Worm (Caenorhabditis elegans) whole organism, L1 larva: ENCODE results near the gene nhr-97.

ENCODE experiments used
- C04F5.9 ChIP-seq: sonication (generic microtip); optimal IDR thresholded peaks from 2 replicates; lab custom pipeline; 2016; ENCODE audit warnings: missing genetic modification characterization, missing compliant biosample characterization
- C16A3.4 ChIP-seq: fragments of 150-350 bp; optimal IDR thresholded peaks from 2 replicates; lab custom pipeline; 2014; ENCODE audit warnings: missing biosample characterization, missing genetic modification characterization
- blmp-1 ChIP-seq: fragments of 150-350 bp; optimal IDR thresholded peaks from 2 replicates; lab custom pipeline; 2014; ENCODE audit warnings: missing biosample characterization, missing genetic modification characterization
- ceh-63 ChIP-seq: fragments of 200-800 bp; sonication (Bioruptor generic); optimal IDR thresholded peaks from 2 replicates; lab custom pipeline; 2018; ENCODE audit warnings: mild to moderate bottlenecking, missing genetic modification characterization, missing compliant biosample characterization
- ceh-8 ChIP-seq: fragments of 200-800 bp; sonication (Bioruptor generic); optimal IDR thresholded peaks from 2 replicates; lab custom pipeline; 2018; ENCODE audit warnings: mild to moderate bottlenecking, missing genetic modification characterization, moderate library complexity, missing compliant biosample characterization
- ceh-90 ChIP-seq: sonication (generic microtip); optimal IDR thresholded peaks from 2 replicates; lab custom pipeline; 2016; ENCODE audit warnings: missing genetic modification characterization, missing compliant biosample characterization
- ces-1 ChIP-seq: fragments of 150-350 bp; optimal IDR thresholded peaks from 2 replicates; lab custom pipeline; 2014; ENCODE audit warnings: missing biosample characterization, missing genetic modification reagents, missing genetic modification characterization
- dpl-1 ChIP-seq, 3 experiments: fragments of 150-350 bp in 2 of 3; sonication (generic microtip) in 1 of 3; optimal IDR thresholded peaks; 2 replicates each; lab custom pipeline; 2014 to 2017; ENCODE audit warnings: missing biosample characterization in 3 of 3, missing genetic modification characterization in 3 of 3, missing genetic modification reagents in 3 of 3
- dsc-1 ChIP-seq: sonication (generic microtip); optimal IDR thresholded peaks from 2 replicates; lab custom pipeline; 2016; ENCODE audit warnings: mild to moderate bottlenecking, missing genetic modification characterization, missing compliant biosample characterization
- egl-13 ChIP-seq: sonication (generic microtip); optimal IDR thresholded peaks from 2 replicates; lab custom pipeline; 2016; ENCODE audit warnings: missing genotype, missing genetic modification reagents, missing genetic modification characterization, missing compliant biosample characterization
- elt-3 ChIP-seq, 6 experiments: fragments of 150-350 bp in 1 of 6; sonication (generic microtip); optimal IDR thresholded peaks; 2 replicates each; lab custom pipeline; 2017 to 2018; ENCODE audit warnings: missing biosample characterization in 6 of 6, missing genetic modification characterization in 6 of 6, inconsistent platforms in 1 of 6
- fkh-4 ChIP-seq: sonication (generic microtip); optimal IDR thresholded peaks from 2 replicates; lab custom pipeline; 2016; ENCODE audit warnings: missing compliant biosample characterization, missing genetic modification characterization, borderline replicate concordance
- fkh-8 ChIP-seq: sonication (generic microtip); optimal IDR thresholded peaks from 2 replicates; lab custom pipeline; 2016; ENCODE audit warnings: mild to moderate bottlenecking, missing genetic modification characterization, missing compliant biosample characterization
- fos-1 ChIP-seq: fragments of 150-350 bp; optimal IDR thresholded peaks from 2 replicates; lab custom pipeline; 2014; ENCODE audit warnings: missing biosample characterization, missing genetic modification characterization
- grh-1 ChIP-seq: fragments of 200-800 bp; sonication (Bioruptor generic); IDR thresholded peaks from 2 replicates; pipeline ENCODE4 v1.3.6; 2022; ENCODE audit warnings: missing genetic modification reagents, missing genetic modification characterization, missing compliant biosample characterization
- hlh-17 ChIP-seq: fragments of 200-800 bp; sonication (Bioruptor generic); optimal IDR thresholded peaks from 2 replicates; lab custom pipeline; 2018; ENCODE audit warnings: missing genetic modification characterization, mild to moderate bottlenecking, missing compliant biosample characterization, moderate library complexity, borderline replicate concordance
- hlh-4 ChIP-seq: sonication (generic microtip); optimal IDR thresholded peaks from 2 replicates; lab custom pipeline; 2016; ENCODE audit warnings: mild to moderate bottlenecking, missing genetic modification characterization, missing compliant biosample characterization
- irx-1 ChIP-seq: sonication (generic microtip); optimal IDR thresholded peaks from 2 replicates; lab custom pipeline; 2016; ENCODE audit warnings: missing genetic modification characterization, missing compliant biosample characterization
- isw-1 ChIP-seq: fragments of 200-800 bp; sonication (Bioruptor generic); IDR thresholded peaks from 2 replicates; pipeline ENCODE4 v1.3.6; 2022; ENCODE audit warnings: missing genetic modification characterization, missing compliant biosample characterization
- jun-1 ChIP-seq: fragments of 150-350 bp; optimal IDR thresholded peaks from 2 replicates; lab custom pipeline; 2014; ENCODE audit warnings: missing biosample characterization, missing genetic modification reagents, missing genetic modification characterization
- lin-15B ChIP-seq: fragments of 150-350 bp; sonication (generic microtip); optimal IDR thresholded peaks from 3 replicates; lab custom pipeline; 2014; ENCODE audit warnings: missing biosample characterization, missing genetic modification characterization
- lin-35 ChIP-seq, 2 experiments: fragments of 150-350 bp; optimal IDR thresholded peaks; 2 replicates each; lab custom pipeline; 2014; ENCODE audit warnings: missing biosample characterization in 2 of 2, missing genetic modification characterization in 2 of 2, missing genetic modification reagents in 2 of 2
- lir-3 ChIP-seq: sonication (generic microtip); optimal IDR thresholded peaks from 2 replicates; lab custom pipeline; 2016; ENCODE audit warnings: mild to moderate bottlenecking, missing genetic modification characterization, moderate library complexity, missing compliant biosample characterization; ENCODE audit not compliant: poor library complexity
- lsy-2 ChIP-seq, 2 experiments: fragments of 150-350 bp; optimal IDR thresholded peaks; 2 replicates each; lab custom pipeline; 2014; ENCODE audit warnings: missing biosample characterization in 2 of 2, missing genetic modification characterization in 2 of 2
- mdl-1 ChIP-seq, 2 experiments: fragments of 150-350 bp; optimal IDR thresholded peaks; 2 replicates each; lab custom pipeline; 2014 to 2017; ENCODE audit warnings: missing biosample characterization in 2 of 2, missing genetic modification characterization in 2 of 2, inconsistent platforms in 1 of 2
- mep-1 ChIP-seq: fragments of 150-350 bp; optimal IDR thresholded peaks from 2 replicates; lab custom pipeline; 2014; ENCODE audit warnings: missing biosample characterization, missing genetic modification characterization
- nhr-11 ChIP-seq: fragments of 150-350 bp; optimal IDR thresholded peaks from 2 replicates; lab custom pipeline; 2014; ENCODE audit warnings: missing biosample characterization, missing genetic modification characterization
- nhr-12 ChIP-seq: sonication (generic microtip); optimal IDR thresholded peaks from 2 replicates; lab custom pipeline; 2017; ENCODE audit warnings: missing biosample characterization, missing genetic modification characterization
- nhr-19 ChIP-seq: fragments of 200-800 bp; sonication (Bioruptor generic); conservative IDR thresholded peaks from 2 replicates; pipeline ENCODE4 v1.3.6; 2022; ENCODE audit warnings: missing genetic modification characterization, missing compliant biosample characterization
- nhr-20 ChIP-seq: sonication (generic microtip); optimal IDR thresholded peaks from 2 replicates; lab custom pipeline; 2016; ENCODE audit warnings: mild to moderate bottlenecking, missing genetic modification characterization, missing compliant biosample characterization
- nhr-47 ChIP-seq: sonication (generic microtip); optimal IDR thresholded peaks from 2 replicates; lab custom pipeline; 2016; ENCODE audit warnings: mild to moderate bottlenecking, missing genetic modification characterization, moderate library complexity, missing compliant biosample characterization
- nhr-71 ChIP-seq: sonication (generic microtip); optimal IDR thresholded peaks from 2 replicates; lab custom pipeline; 2016; ENCODE audit warnings: mild to moderate bottlenecking, missing genetic modification characterization, moderate library complexity, missing compliant biosample characterization
- nhr-77 ChIP-seq: fragments of 150-350 bp; optimal IDR thresholded peaks from 2 replicates; lab custom pipeline; 2014; ENCODE audit warnings: missing biosample characterization, missing genetic modification characterization
- nhr-84 ChIP-seq: sonication (generic microtip); optimal IDR thresholded peaks from 2 replicates; lab custom pipeline; 2017; ENCODE audit warnings: missing biosample characterization, missing genetic modification characterization
- nhr-85 ChIP-seq: sonication (generic microtip); peaks from one replicate; lab custom pipeline; 2016; ENCODE audit warnings: missing genetic modification characterization, inconsistent platforms, missing compliant biosample characterization
- nhr-90 ChIP-seq: sonication (generic microtip); optimal IDR thresholded peaks from 2 replicates; lab custom pipeline; 2016; ENCODE audit warnings: mild to moderate bottlenecking, missing genetic modification characterization, missing compliant biosample characterization; ENCODE audit not compliant: poor library complexity
- pag-3 ChIP-seq: sonication (generic microtip); optimal IDR thresholded peaks from 2 replicates; lab custom pipeline; 2017; ENCODE audit warnings: missing genetic modification characterization, mild to moderate bottlenecking, missing compliant biosample characterization, antibody characterized with exemption, borderline replicate concordance; ENCODE audit not compliant: insufficient read depth
- pax-3 ChIP-seq: fragments of 200-800 bp; sonication (Bioruptor generic); optimal IDR thresholded peaks from 2 replicates; lab custom pipeline; 2018; ENCODE audit warnings: mild to moderate bottlenecking, missing genetic modification characterization, moderate library complexity, missing compliant biosample characterization
- skn-1 ChIP-seq: fragments of 150-350 bp; optimal IDR thresholded peaks from 2 replicates; lab custom pipeline; 2014; ENCODE audit warnings: missing biosample characterization, missing genetic modification characterization
- snu-23 ChIP-seq: sonication (generic microtip); optimal IDR thresholded peaks from 2 replicates; lab custom pipeline; 2016; ENCODE audit warnings: missing genetic modification characterization, missing compliant biosample characterization
- sptf-1 ChIP-seq: fragments of 150-350 bp; optimal IDR thresholded peaks from 2 replicates; lab custom pipeline; 2014; ENCODE audit warnings: missing biosample characterization, missing genetic modification characterization
- sup-37 ChIP-seq: fragments of 200-800 bp; sonication (Bioruptor generic); optimal IDR thresholded peaks from 2 replicates; lab custom pipeline; 2018; ENCODE audit warnings: mild to moderate bottlenecking, missing genetic modification characterization, missing compliant biosample characterization
- swsn-7 ChIP-seq: sonication (generic microtip); optimal IDR thresholded peaks from 2 replicates; lab custom pipeline; 2016; ENCODE audit warnings: missing genetic modification characterization, missing compliant biosample characterization
- tbx-2 ChIP-seq: sonication (generic microtip); optimal IDR thresholded peaks from 2 replicates; lab custom pipeline; 2016; ENCODE audit warnings: missing genetic modification characterization, missing compliant biosample characterization
- unc-130 ChIP-seq: fragments of 150-350 bp; optimal IDR thresholded peaks from 2 replicates; lab custom pipeline; 2017; ENCODE audit warnings: missing biosample characterization, missing genetic modification characterization, inconsistent platforms
- unc-86 ChIP-seq: sonication (generic microtip); optimal IDR thresholded peaks from 2 replicates; lab custom pipeline; 2016; ENCODE audit warnings: missing genetic modification characterization, missing compliant biosample characterization
- unc-98 ChIP-seq: fragments of 200-800 bp; sonication (Bioruptor generic); IDR thresholded peaks from 2 replicates; pipeline ENCODE4 v1.3.6; 2022; ENCODE audit warnings: missing genetic modification characterization, missing compliant biosample characterization
- ztf-4 ChIP-seq: fragments of 150-350 bp; optimal IDR thresholded peaks from 2 replicates; lab custom pipeline; 2014; ENCODE audit warnings: missing biosample characterization, missing genetic modification characterization

The nhr-97 gene

DNA sequence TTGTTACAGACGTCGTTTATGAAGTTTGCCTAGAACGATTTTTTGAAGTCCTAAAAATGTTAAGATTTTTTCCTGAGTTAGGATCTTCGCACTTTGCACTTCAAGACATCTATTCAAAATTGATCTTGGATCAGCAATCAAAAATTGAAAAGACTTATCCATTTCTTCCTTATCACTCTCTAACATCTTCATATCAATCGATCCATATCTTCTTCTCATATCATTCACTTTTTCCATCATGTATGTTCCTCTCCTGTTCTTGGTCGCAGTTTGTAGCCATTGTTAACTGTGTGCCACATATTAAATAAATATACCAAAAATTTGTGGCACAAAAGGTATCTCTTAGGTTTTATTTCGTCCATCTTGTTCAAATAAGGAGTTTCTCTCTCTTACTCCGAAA, 1.7 kb upstream of the nhr-97 start:
- no peak for TF ChIP-seq lin-35 (GFP tag; optimal IDR thresholded peaks at IDR 0.05; lab: Kevin White, UChicago)
- TF ChIP-seq unc-98 (GFP tag; lab: Robert Waterston, UW), result no peak
- TF ChIP-seq elt-3 (tag; optimal IDR thresholded peaks at IDR 0.05; lab: Kevin White, UChicago), result peak in 4 of 6 experiments; percentile 37 to 50 (median 44)
- no peak for TF ChIP-seq nhr-11
- peak; percentile 58 for TF ChIP-seq blmp-1 (tag; lab: Kevin White, UChicago)

DNA sequence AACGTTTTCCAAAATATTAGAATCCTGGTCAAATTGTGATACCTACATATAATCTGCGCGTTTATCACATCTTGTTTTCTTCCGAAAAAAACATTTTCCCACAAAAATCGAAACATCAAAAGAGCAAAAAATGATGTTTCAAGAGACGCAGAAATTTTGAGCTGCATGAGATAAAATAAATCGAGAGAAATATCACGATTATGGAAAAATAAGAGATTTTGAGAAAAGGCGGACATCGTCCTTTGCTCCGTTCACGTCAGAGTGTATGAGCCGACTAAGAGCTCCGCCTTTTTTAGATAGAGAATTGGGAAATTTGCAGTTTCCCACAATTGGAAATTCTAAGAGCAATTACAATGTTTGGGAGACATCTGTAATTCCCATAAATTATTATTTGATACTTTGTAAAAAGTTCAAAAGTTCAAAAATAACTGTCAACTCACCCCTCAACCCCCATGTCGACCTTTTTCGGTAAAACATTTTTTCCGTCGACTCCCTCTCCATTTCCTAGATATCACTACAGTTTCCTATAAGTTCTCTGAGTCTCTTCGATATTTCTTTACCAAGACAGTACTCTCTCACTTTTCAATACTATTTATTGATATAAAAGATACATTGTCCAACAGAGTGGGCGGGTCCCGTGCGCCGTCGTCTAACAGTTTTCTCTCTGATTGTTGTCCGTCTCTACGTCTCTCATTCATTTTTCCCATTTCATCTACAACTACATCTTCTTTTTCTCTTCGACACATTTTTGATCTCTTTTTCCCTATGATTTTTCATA, 605 bp upstream of the nhr-97 start:
- TF ChIP-seq unc-98 (GFP tag; lab: Robert Waterston, UW) (no peak), ceh-90 (tag; lab: Kevin White, UChicago) (no peak), hlh-4 (no peak), nhr-19 (GFP tag; lab: Robert Waterston, UW) (peak; percentile 28), egl-13 (tag; lab: Kevin White, UChicago) (no peak), dsc-1 (peak; percentile 57), ceh-8 (GFP tag; lab: Kevin White, UChicago) (no peak), blmp-1 (tag; lab: Kevin White, UChicago) (peak; percentile 80), C04F5.9 (tag; lab: Kevin White, UChicago) (no peak), irx-1 (peak; percentile 0), mep-1 (peak; percentile 43), nhr-11 (no peak), nhr-90 (tag; lab: Kevin White, UChicago) (peak; percentile 60), swsn-7 (peak; percentile 22), hlh-17 (GFP tag; lab: Kevin White, UChicago) (no peak), nhr-71 (peak; percentile 61), nhr-12 (tag; lab: Kevin White, UChicago) (no peak), dpl-1 (GFP tag; optimal IDR thresholded peaks at IDR 0.05; lab: Kevin White, UChicago) (peak in 2 of 3 experiments; percentile 2 to 17), ztf-4 (peak; percentile 41), skn-1 (tag; lab: Kevin White, UChicago) (no peak), fos-1 (tag; lab: Kevin White, UChicago) (no peak), ces-1 (GFP tag; lab: Kevin White, UChicago) (no peak), mdl-1 (tag; optimal IDR thresholded peaks at IDR 0.05; lab: Kevin White, UChicago) (peak in 1 of 2 experiments; percentile 19), grh-1 (GFP tag; lab: Robert Waterston, UW) (no peak), ceh-63 (GFP tag; lab: Kevin White, UChicago) (no peak), pag-3 (no peak), nhr-77 (peak; percentile 6), fkh-4 (tag; lab: Kevin White, UChicago) (no peak), unc-130 (tag; lab: Kevin White, UChicago) (no peak), isw-1 (GFP tag; lab: Robert Waterston, UW) (no peak), unc-86 (no peak), snu-23 (GFP tag; lab: Kevin White, UChicago) (peak; percentile 76), elt-3 (tag; optimal IDR thresholded peaks at IDR 0.05; lab: Kevin White, UChicago) (peak in 2 of 6 experiments; percentile 78 to 85), nhr-85 (peak; percentile 90), fkh-8 (tag; lab: Kevin White, UChicago) (peak; percentile 61), nhr-47 (tag; lab: Kevin White, UChicago) (peak; percentile 9), sup-37 (no peak), nhr-84 (tag; lab: Kevin White, UChicago) (no peak), pax-3 (tag; lab: Kevin White, UChicago) (no peak), lir-3 (tag; lab: Kevin White, UChicago) (no peak), sptf-1 (tag; lab: Kevin White, UChicago) (no peak), C16A3.4 (tag; lab: Kevin White, UChicago) (peak; percentile 25), lsy-2 (tag; optimal IDR thresholded peaks at IDR 0.05; lab: Kevin White, UChicago) (peak; percentile 29 to 57), nhr-20 (tag; lab: Kevin White, UChicago) (peak; percentile 84), tbx-2 (tag; lab: Kevin White, UChicago) (peak; percentile 58), lin-15B (tag; lab: Kevin White, UChicago) (no peak), jun-1 (tag; lab: Kevin White, UChicago) (no peak)
